Worm (Caenorhabditis elegans) whole organism, L3 larva: ENCODE results near the gene Y39B6A.13.

Experiments used
- R02D3.7 ChIP-seq: fragments of 150-350 bp; optimal IDR thresholded peaks from 2 replicates; lab custom pipeline; 2014; ENCODE audit warnings: missing biosample characterization, missing genetic modification characterization
- ZK546.5 ChIP-seq: sonication (generic microtip); optimal IDR thresholded peaks from 2 replicates; lab custom pipeline; 2017; ENCODE audit warnings: missing biosample characterization, missing genetic modification characterization
- ama-1 ChIP-seq: fragments of 150-350 bp; optimal IDR thresholded peaks from 2 replicates; lab custom pipeline; 2018
- ceh-16 ChIP-seq: sonication (generic microtip); optimal IDR thresholded peaks from 2 replicates; lab custom pipeline; 2017; ENCODE audit warnings: missing biosample characterization, missing genetic modification characterization
- ceh-82 ChIP-seq: fragments of 150-350 bp; optimal IDR thresholded peaks from 2 replicates; lab custom pipeline; 2014; ENCODE audit warnings: missing biosample characterization, missing genetic modification characterization
- daf-12 ChIP-seq: fragments of 150-350 bp; optimal IDR thresholded peaks from 2 replicates; lab custom pipeline; 2014; ENCODE audit warnings: missing biosample characterization, missing genetic modification reagents, missing genetic modification characterization
- egl-27 ChIP-seq: sonication (generic microtip); optimal IDR thresholded peaks from 4 replicates; lab custom pipeline; 2017; ENCODE audit warnings: missing biosample characterization, missing genetic modification reagents, missing genetic modification characterization
- egl-5 ChIP-seq: fragments of 150-350 bp; optimal IDR thresholded peaks from 2 replicates; lab custom pipeline; 2017; ENCODE audit warnings: missing biosample characterization, missing genetic modification reagents, missing genetic modification characterization, inconsistent platforms
- eor-1 ChIP-seq, 2 experiments: fragments of 150-350 bp; optimal IDR thresholded peaks; 2 replicates each; lab custom pipeline; 2014 to 2018; ENCODE audit warnings: missing biosample characterization in 2 of 2, missing genetic modification characterization in 2 of 2
- fkh-10 ChIP-seq: sonication (generic microtip); optimal IDR thresholded peaks from 2 replicates; lab custom pipeline; 2017; ENCODE audit warnings: missing biosample characterization, missing genetic modification reagents, missing genetic modification characterization
- fkh-2 ChIP-seq: fragments of 150-350 bp; optimal IDR thresholded peaks from 2 replicates; lab custom pipeline; 2014; ENCODE audit warnings: missing biosample characterization, missing genetic modification reagents, missing genetic modification characterization
- fos-1 ChIP-seq: fragments of 150-350 bp; optimal IDR thresholded peaks from 2 replicates; lab custom pipeline; 2014; ENCODE audit warnings: missing biosample characterization, missing genetic modification characterization
- hmg-11 ChIP-seq: sonication (generic microtip); optimal IDR thresholded peaks from 2 replicates; lab custom pipeline; 2016; ENCODE audit warnings: missing genetic modification characterization, missing compliant biosample characterization
- jun-1 ChIP-seq: fragments of 150-350 bp; optimal IDR thresholded peaks from 2 replicates; lab custom pipeline; 2014; ENCODE audit warnings: missing biosample characterization, missing genetic modification reagents, missing genetic modification characterization
- lin-39 ChIP-seq: fragments of 150-350 bp; optimal IDR thresholded peaks from 2 replicates; lab custom pipeline; 2018; ENCODE audit warnings: missing biosample characterization, missing genetic modification reagents, missing genetic modification characterization
- lsy-12 ChIP-seq: sonication (generic microtip); optimal IDR thresholded peaks from 2 replicates; lab custom pipeline; 2016; ENCODE audit warnings: mild to moderate bottlenecking, missing genetic modification characterization, missing compliant biosample characterization
- nhr-11 ChIP-seq: fragments of 150-350 bp; optimal IDR thresholded peaks from 2 replicates; lab custom pipeline; 2014; ENCODE audit warnings: missing biosample characterization, missing genetic modification characterization
- nhr-12 ChIP-seq: fragments of 150-350 bp; optimal IDR thresholded peaks from 2 replicates; lab custom pipeline; 2014; ENCODE audit warnings: missing biosample characterization, missing genetic modification characterization
- nhr-23 ChIP-seq: fragments of 150-350 bp; optimal IDR thresholded peaks from 2 replicates; lab custom pipeline; 2014; ENCODE audit warnings: missing biosample characterization, missing genetic modification reagents, missing genetic modification characterization
- nhr-237 ChIP-seq: fragments of 150-350 bp; optimal IDR thresholded peaks from 2 replicates; lab custom pipeline; 2014; ENCODE audit warnings: missing biosample characterization, missing genetic modification characterization
- nhr-25 ChIP-seq: sonication (generic microtip); optimal IDR thresholded peaks from 2 replicates; lab custom pipeline; 2017; ENCODE audit warnings: missing biosample characterization, missing genetic modification characterization
- nhr-43 ChIP-seq: sonication (generic microtip); optimal IDR thresholded peaks from 2 replicates; lab custom pipeline; 2016; ENCODE audit warnings: mild to moderate bottlenecking, missing genetic modification characterization, missing compliant biosample characterization; ENCODE audit not compliant: poor library complexity, severe bottlenecking
- nhr-76 ChIP-seq: fragments of 150-350 bp; sonication (generic microtip); optimal IDR thresholded peaks from 5 replicates; lab custom pipeline; 2014; ENCODE audit warnings: missing biosample characterization, missing genetic modification characterization
- nhr-77 ChIP-seq: fragments of 150-350 bp; optimal IDR thresholded peaks from 2 replicates; lab custom pipeline; 2014; ENCODE audit warnings: missing biosample characterization, missing genetic modification characterization
- pha-4 ChIP-seq: fragments of 150-350 bp; optimal IDR thresholded peaks from 2 replicates; lab custom pipeline; 2014; ENCODE audit warnings: missing biosample characterization, missing genetic modification reagents, missing genetic modification characterization
- pqm-1 ChIP-seq: fragments of 150-350 bp; optimal IDR thresholded peaks from 2 replicates; lab custom pipeline; 2017; ENCODE audit warnings: missing biosample characterization, missing genetic modification characterization, inconsistent platforms
- skn-1 ChIP-seq: fragments of 150-350 bp; optimal IDR thresholded peaks from 2 replicates; lab custom pipeline; 2014; ENCODE audit warnings: missing biosample characterization, missing genetic modification characterization
- snpc-4 ChIP-seq: fragments of 150-350 bp; optimal IDR thresholded peaks from 2 replicates; lab custom pipeline; 2014; ENCODE audit warnings: missing biosample characterization, missing genetic modification characterization
- unc-39 ChIP-seq: sonication (generic microtip); optimal IDR thresholded peaks from 4 replicates; lab custom pipeline; 2017; ENCODE audit warnings: missing biosample characterization, missing genetic modification characterization
- unc-62 ChIP-seq: fragments of 150-350 bp; sonication (generic microtip); optimal IDR thresholded peaks from 4 replicates; lab custom pipeline; 2014; ENCODE audit warnings: missing biosample characterization, missing genetic modification reagents, missing genetic modification characterization
- ztf-4 ChIP-seq: fragments of 150-350 bp; optimal IDR thresholded peaks from 2 replicates; lab custom pipeline; 2014; ENCODE audit warnings: missing biosample characterization, missing genetic modification characterization

The Y39B6A.13 gene

ce11 chrV:19153806-19154205 lies 34.6 kb upstream of the Y39B6A.13 start, which contains the start of gene tsp-13:
Gene tsp-13 (plus strand): TSS chrV:19154106.
- TF ChIP-seq nhr-11 (tag; lab: Kevin White, UChicago): no peak
- no peak for TF ChIP-seq egl-27 (tag; lab: Kevin White, UChicago)
- TF ChIP-seq ama-1 (lab: Kevin White, UChicago): no peak
- TF ChIP-seq, all 47 proteins: peak for 0

DNA sequence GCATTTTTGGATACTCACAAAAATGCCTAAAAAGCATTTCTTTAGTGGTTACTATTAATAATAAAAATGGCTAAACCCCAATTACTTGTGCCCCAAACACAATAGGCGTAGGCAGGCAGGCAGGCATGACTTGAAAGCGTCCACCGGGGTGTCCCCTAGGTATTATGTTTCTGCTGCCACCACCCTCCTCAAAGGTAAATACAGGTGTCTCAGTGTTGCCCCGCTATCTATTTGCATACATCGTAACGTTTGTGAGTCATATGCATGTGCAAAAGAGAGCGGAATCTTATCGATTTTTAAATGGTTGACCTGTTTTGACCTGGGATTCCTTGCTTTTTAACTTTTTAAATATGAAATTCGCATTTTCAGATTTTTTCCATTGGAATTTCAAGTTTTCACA lies 34.0 kb upstream of the Y39B6A.13 start:
- TF ChIP-seq pha-4 (tag; lab: Kevin White, UChicago) (peak; percentile 46), fkh-10 (GFP tag; lab: Kevin White, UChicago) (no peak)

DNA sequence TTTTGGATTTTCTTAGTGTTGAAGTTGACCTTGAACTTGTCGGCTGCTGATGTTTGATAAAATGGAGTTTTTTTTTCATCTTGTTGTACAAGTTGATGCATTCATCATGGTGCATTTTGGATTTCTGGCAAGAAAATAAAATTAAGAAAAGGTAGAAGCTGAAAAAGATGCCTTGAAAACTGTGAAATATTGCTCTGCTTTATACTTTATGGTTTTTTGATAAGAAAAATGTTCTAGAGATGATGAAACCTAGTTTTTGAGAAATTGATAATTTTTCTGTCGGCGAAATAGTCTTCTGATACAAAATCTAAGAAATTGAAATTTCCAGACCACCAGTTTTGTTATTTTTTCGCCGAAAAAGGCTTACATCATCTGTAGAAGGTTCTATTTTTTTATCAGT lies 33.1 kb upstream of the Y39B6A.13 start, which contains the start of gene Y39B6A.69:
Y39B6A.69 (minus strand) TSS at position 101 of the 400 bp plus-strand sequence.
- TF ChIP-seq unc-39 (tag; lab: Kevin White, UChicago) (no peak), hmg-11 (tag; lab: Kevin White, UChicago) (no peak)

- no peak for TF ChIP-seq nhr-237 (tag; lab: Kevin White, UChicago)
- no peak for TF ChIP-seq nhr-76 (tag; lab: Kevin White, UChicago)
Measured at ce11 chrV:19149057-19149456, 29.8 kb upstream of the Y39B6A.13 start, which contains the start of gene Y39B6A.7. Gene Y39B6A.7 (minus strand): TSS chrV:19149157.

DNA sequence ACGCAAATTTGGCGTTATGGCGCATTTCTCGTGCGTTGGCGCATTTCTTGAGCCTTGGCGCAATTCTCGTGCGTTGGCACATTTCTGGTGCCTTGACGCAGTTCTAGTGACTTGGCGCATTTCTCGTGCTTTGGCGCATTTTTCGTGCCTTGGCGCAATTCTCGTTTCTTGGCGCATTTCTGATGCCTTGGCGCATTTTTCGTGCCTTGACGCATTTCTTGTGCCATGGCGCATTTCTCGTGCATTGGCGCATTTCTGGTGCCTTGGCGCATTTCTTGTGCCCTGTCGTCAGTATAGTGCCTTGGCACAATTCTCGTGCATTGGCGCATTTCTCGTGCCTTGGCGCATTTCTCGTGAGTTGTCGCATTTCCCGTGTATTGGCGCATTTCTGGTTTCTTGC lies 29.1 kb upstream of the Y39B6A.13 start:
- TF ChIP-seq egl-5 (tag; lab: Kevin White, UChicago): no peak
- no peak for TF ChIP-seq nhr-23 (tag; lab: Kevin White, UChicago)
- TF ChIP-seq jun-1 (tag; lab: Kevin White, UChicago): no peak
- no peak for TF ChIP-seq fos-1 (tag; lab: Kevin White, UChicago)
- no peak for TF ChIP-seq eor-1 (tag; optimal IDR thresholded peaks at IDR 0.05; lab: Kevin White, UChicago)
- no peak for TF ChIP-seq fkh-10 (GFP tag; lab: Kevin White, UChicago)
- TF ChIP-seq, all 47 proteins: peak for 0

DNA sequence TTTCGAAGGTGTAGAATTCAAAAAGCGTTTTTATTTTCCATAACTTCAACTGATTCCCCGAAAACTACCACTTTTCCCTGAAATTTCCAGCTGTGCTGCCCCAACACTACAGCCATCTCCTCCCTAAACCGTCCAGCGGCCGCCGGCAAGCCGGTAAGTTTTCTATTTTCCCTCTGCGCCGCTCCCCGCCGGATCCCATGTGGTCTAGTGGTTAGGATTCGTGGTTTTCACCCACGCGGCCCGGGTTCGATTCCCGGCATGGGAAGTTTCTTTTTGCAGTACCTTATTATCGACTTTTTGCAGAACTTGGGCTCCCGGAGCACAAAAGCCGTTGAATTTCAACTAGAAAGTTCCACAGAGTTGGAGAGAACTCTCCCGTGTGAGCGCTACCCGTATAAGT lies 23.4 kb upstream of the Y39B6A.13 start:
- no peak for TF ChIP-seq unc-39 (tag; lab: Kevin White, UChicago)
- no peak for TF ChIP-seq snpc-4 (tag; lab: Kevin White, UChicago)
- TF ChIP-seq egl-27 (tag; lab: Kevin White, UChicago): no peak
- TF ChIP-seq hmg-11 (tag; lab: Kevin White, UChicago): peak; percentile 52

DNA sequence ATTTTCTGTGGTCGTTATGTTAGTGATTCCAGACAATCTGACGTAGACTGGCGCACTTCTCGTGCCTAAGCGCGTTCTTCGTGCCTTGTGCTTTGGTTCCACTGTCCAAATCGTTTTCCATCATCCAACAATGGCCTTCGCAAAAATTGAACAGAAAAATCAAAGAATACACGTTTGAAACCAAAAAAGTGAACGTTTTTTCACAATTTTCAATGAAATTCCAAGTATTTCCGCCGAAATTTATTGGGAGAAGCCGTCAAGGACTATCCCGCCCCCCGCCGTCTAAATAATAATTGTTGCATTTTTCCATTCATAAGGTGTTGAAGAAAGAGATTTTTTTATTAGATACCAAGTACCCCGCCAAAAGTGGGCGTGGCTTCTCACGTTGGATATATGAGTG lies 21.3 kb upstream of the Y39B6A.13 start, which contains the start of gene cpg-23:
cpg-23 (plus strand) TSS at position 301 of the 400 bp plus-strand sequence.
- TF ChIP-seq nhr-12: no peak

- no peak for TF ChIP-seq snpc-4 (tag; lab: Kevin White, UChicago)
- TF ChIP-seq fkh-2 (tag; lab: Kevin White, UChicago): no peak
- TF ChIP-seq lsy-12 (tag; lab: Kevin White, UChicago): no peak
- no peak for TF ChIP-seq nhr-25 (tag; lab: Kevin White, UChicago)
- TF ChIP-seq R02D3.7 (tag; lab: Kevin White, UChicago): no peak
- TF ChIP-seq ZK546.5: no peak
- TF ChIP-seq ztf-4 (tag; lab: Kevin White, UChicago): no peak
- TF ChIP-seq unc-62: no peak
- no peak for TF ChIP-seq daf-12 (tag; lab: Kevin White, UChicago)
- no peak for TF ChIP-seq nhr-77 (tag; lab: Kevin White, UChicago)
- TF ChIP-seq nhr-11 (tag; lab: Kevin White, UChicago): no peak
- no peak for TF ChIP-seq pha-4 (tag; lab: Kevin White, UChicago)
- TF ChIP-seq lin-39 (tag; lab: Kevin White, UChicago): no peak
- TF ChIP-seq ceh-82: no peak
- no peak for TF ChIP-seq skn-1 (tag; lab: Kevin White, UChicago)
- no peak for TF ChIP-seq nhr-76 (tag; lab: Kevin White, UChicago)
- no peak for TF ChIP-seq ceh-16 (tag; lab: Kevin White, UChicago)
- no peak for TF ChIP-seq nhr-43 (tag; lab: Kevin White, UChicago)
- no peak for TF ChIP-seq nhr-23 (tag; lab: Kevin White, UChicago)
- TF ChIP-seq pqm-1 (tag; lab: Kevin White, UChicago): no peak
Measured at ce11 chrV:19136206-19136605, 17.0 kb upstream of the Y39B6A.13 start, which contains the start of gene Y39B6A.9. Gene Y39B6A.9 (plus strand): TSS chrV:19136506.
